Worm (Caenorhabditis elegans): ENCODE data around the gene max-1.

- TF ChIP-seq ceh-28 (tag; optimal IDR thresholded peaks at IDR 0.05): no peak
- TF ChIP-seq nhr-28 (tag; optimal IDR thresholded peaks at IDR 0.05): no peak
- TF ChIP-seq nhr-102 (tag; optimal IDR thresholded peaks at IDR 0.05): no peak
Observed at ce11 chrV:13071052-13071451, 49.0 kb downstream of the max-1 start, which contains the start of gene C34B4.3.
